Worm (Caenorhabditis elegans): ENCODE measurements around the gene ctr-9.

Gene ctr-9

DNA sequence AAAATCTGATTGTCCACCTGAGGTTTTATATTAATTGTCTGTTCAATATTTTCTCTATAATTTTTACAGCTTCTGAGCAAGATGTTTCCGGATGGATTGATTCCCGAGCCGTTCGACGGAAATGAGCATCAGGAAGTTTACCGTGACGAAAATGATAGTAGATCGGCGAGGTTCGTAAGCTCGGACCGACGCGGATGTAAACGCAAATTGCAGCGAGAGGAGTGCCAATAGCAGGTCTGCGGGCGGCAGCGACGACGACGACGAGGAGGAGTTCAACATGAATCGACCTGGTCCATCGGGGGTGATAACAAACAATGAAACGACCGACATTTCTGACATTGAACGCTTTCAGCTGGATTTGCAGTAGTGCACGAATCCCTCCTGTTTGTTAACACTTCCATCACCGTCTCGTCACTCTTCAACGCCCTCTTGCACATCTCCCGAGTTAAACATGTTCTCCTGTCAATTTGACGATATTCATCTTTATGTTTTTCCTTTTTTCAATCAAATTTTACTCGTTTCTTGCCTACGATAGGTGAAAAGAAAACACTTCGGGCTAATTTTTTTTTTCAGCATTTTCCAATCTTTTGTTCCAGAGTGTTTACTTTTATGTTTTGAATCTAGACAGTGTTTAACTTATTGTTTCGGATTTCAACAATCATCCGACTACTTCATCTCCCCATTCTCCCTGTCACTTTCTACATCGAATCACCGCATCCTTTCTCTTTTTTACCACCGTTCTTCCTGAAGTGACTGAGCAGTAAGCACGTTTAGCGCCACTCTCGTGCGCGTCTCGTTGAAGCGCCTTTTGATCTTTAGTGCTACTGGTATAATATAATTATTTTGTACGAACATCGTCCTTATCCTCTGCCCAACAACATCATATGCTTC is 29.1 kb upstream of the ctr-9 start:
- TF ChIP-seq zag-1 (tag; optimal IDR thresholded peaks at IDR 0.05) (no peak), R02D3.7 (tag; optimal IDR thresholded peaks at IDR 0.05) (peak; percentile 14), nhr-28 (tag; optimal IDR thresholded peaks at IDR 0.05) (no peak), snpc-4 (tag; optimal IDR thresholded peaks at IDR 0.05) (no peak)

DNA sequence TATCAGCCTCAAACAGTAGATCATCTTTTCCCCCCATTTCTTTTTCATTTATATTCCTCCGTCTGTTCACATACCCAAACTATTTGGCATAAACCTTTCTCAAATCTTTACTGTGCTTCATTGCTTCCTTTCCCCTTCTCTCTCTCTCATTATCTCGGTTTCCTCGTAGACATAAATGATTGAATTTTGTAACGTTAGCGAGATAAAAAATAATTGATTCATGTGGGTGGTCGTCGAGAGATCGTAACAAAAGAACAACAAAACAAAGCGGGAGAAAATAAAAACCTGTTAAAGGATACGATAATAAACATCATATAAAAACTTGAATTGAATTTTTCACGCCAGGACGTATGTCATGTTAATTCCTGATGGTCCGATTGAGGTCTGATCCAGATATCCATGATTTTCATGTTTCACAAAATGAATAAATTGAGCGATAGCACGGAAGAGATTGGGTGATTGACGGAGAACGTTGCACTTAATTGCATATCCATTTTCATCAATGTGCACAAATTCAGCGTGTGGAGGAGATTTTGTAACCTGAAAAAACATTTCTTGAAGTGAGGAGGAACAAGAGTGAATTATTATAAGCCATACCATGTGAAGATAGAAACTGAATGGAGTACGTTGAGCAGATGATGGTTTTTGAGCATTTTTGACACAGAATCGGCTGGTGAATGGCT is 28.3 kb upstream of the ctr-9 start:
- no peak for TF ChIP-seq egl-27 (tag; optimal IDR thresholded peaks at IDR 0.05)
- TF ChIP-seq zag-1 (tag; optimal IDR thresholded peaks at IDR 0.05), result no peak
- no peak for TF ChIP-seq ZK546.5 (tag; optimal IDR thresholded peaks at IDR 0.05)
- no peak for TF ChIP-seq unc-62 (GFP tag; optimal IDR thresholded peaks at IDR 0.05)
- peak; percentile 17 for TF ChIP-seq nhr-23 (tag; optimal IDR thresholded peaks at IDR 0.05)

DNA sequence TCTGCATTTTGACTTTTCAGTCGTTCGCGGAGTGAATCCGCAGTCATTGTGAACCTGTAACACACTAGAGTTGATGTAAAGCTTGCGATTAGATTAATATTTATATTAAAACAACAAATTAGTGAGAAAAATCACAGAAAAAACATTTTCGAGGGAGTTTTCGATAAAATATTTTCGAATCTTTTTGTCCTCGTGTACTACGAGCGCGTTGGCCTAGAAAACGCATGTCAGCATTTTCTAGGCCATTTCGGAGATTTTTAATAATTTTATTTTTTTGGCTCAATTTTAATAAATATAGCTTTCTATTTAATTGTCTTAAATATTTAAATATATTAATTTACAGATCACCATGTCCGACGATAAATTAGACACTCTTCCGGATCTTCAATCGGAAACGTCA is 25.8 kb upstream of the ctr-9 start, which contains the start of gene B0464.9:
B0464.9 (plus strand) TSS at position 344 of the 400 bp plus-strand sequence.
- peak; percentile 64 for TF ChIP-seq pha-4 (tag; optimal IDR thresholded peaks at IDR 0.05)
- TF ChIP-seq nhr-43 (tag; optimal IDR thresholded peaks at IDR 0.05; ENCODE audit: poor library complexity, severe bottlenecking), result peak; percentile 77
- TF ChIP-seq jun-1 (tag; optimal IDR thresholded peaks at IDR 0.05), result no peak
- TF ChIP-seq lin-15B (tag; optimal IDR thresholded peaks at IDR 0.05), result peak; percentile 79
- TF ChIP-seq fos-1 (tag; optimal IDR thresholded peaks at IDR 0.05), result no peak
- no peak for TF ChIP-seq ztf-4 (tag; optimal IDR thresholded peaks at IDR 0.05)
- TF ChIP-seq tbx-2 (tag; optimal IDR thresholded peaks at IDR 0.05), result no peak
- peak; percentile 35 for TF ChIP-seq nfya-1 (tag; optimal IDR thresholded peaks at IDR 0.05; ENCODE audit: insufficient read depth)
- peak; percentile 42 for TF ChIP-seq pqm-1 (tag; optimal IDR thresholded peaks at IDR 0.05)
- peak; percentile 66 for TF ChIP-seq nhr-23 (tag; optimal IDR thresholded peaks at IDR 0.05)
- no peak for TF ChIP-seq unc-39 (tag; optimal IDR thresholded peaks at IDR 0.05)
- peak; percentile 10 for TF ChIP-seq elt-2 (tag; optimal IDR thresholded peaks at IDR 0.05)
- TF ChIP-seq nhr-12 (tag; optimal IDR thresholded peaks at IDR 0.05), result no peak
- peak; percentile 8 for TF ChIP-seq hmg-11 (tag; optimal IDR thresholded peaks at IDR 0.05)
- peak; percentile 21 for TF ChIP-seq lsy-12 (tag; optimal IDR thresholded peaks at IDR 0.05)
- no peak for TF ChIP-seq aly-2 (tag; optimal IDR thresholded peaks at IDR 0.05)

DNA sequence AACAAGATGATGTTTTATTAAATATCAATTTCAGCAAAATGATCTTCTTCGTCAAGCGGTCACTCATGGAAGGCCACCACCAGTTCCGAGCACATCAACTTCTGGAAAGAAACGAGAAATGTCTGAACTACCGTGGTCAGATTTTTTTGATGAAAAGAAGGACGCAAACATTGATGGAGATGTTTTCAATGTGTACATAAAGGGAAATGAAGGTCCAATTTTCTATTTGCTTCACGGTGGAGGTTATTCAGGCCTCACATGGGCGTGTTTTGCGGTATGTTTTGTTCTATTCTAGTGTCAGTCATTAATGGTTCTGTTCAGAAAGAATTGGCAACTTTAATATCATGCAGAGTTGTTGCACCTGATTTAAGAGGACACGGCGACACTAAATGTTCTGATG is 25.3 kb upstream of the ctr-9 start, which contains the start of gene B0464.6:
B0464.6 (minus strand) TSS at position 101 of the 400 bp plus-strand sequence.
- TF ChIP-seq lin-39 (tag; optimal IDR thresholded peaks at IDR 0.05) (no peak), mdl-1 (tag; optimal IDR thresholded peaks at IDR 0.05) (no peak), elt-2 (tag; optimal IDR thresholded peaks at IDR 0.05) (no peak), sea-2 (GFP tag; optimal IDR thresholded peaks at IDR 0.05) (no peak), jun-1 (tag; optimal IDR thresholded peaks at IDR 0.05) (no peak), ceh-28 (tag; optimal IDR thresholded peaks at IDR 0.05) (no peak), unc-39 (tag; optimal IDR thresholded peaks at IDR 0.05) (no peak), lin-15B (tag; optimal IDR thresholded peaks at IDR 0.05) (no peak), zag-1 (tag; optimal IDR thresholded peaks at IDR 0.05) (no peak), hmg-11 (tag; optimal IDR thresholded peaks at IDR 0.05) (no peak), nfya-1 (tag; optimal IDR thresholded peaks at IDR 0.05; ENCODE audit: insufficient read depth) (no peak), nhr-237 (tag; optimal IDR thresholded peaks at IDR 0.05) (no peak), ama-1 (optimal IDR thresholded peaks at IDR 0.05) (no peak), ZK546.5 (tag; optimal IDR thresholded peaks at IDR 0.05) (no peak), fkh-2 (tag; optimal IDR thresholded peaks at IDR 0.05) (no peak), aly-2 (tag; optimal IDR thresholded peaks at IDR 0.05) (no peak)

DNA sequence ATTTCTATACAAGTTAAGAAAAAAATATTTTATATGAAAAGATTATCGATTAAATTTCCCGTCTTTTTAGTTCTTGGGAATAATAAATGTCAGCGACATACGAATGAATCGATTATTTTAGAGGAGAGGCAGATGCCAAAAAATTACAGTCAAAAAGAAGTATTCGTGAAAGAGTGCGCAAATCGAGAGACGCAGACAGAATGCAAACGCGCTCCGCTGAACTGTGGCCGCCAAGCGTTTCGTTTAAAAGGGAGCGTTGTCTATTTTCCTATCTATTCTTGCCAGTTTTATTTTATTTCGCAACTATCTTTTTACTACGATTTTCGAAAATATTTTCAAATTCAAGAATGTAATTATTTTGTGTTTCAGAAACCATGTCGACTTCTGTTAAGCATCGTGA is 24.1 kb upstream of the ctr-9 start, which contains the start of gene baf-1:
baf-1 (plus strand) TSS at position 370 of the 400 bp plus-strand sequence.
- no peak for TF ChIP-seq tbx-2 (tag; optimal IDR thresholded peaks at IDR 0.05)
- TF ChIP-seq unc-62 (GFP tag; optimal IDR thresholded peaks at IDR 0.05), result no peak
- TF ChIP-seq lin-15B (tag; optimal IDR thresholded peaks at IDR 0.05), result peak; percentile 78
- no peak for TF ChIP-seq egl-27 (tag; optimal IDR thresholded peaks at IDR 0.05)
- peak; percentile 50 for TF ChIP-seq elt-2 (tag; optimal IDR thresholded peaks at IDR 0.05)
- TF ChIP-seq ceh-28 (tag; optimal IDR thresholded peaks at IDR 0.05), result peak; percentile 51
- TF ChIP-seq nhr-23 (tag; optimal IDR thresholded peaks at IDR 0.05), result peak; percentile 68
- peak; percentile 23 for TF ChIP-seq R02D3.7 (tag; optimal IDR thresholded peaks at IDR 0.05)
- peak; percentile 13 for TF ChIP-seq lin-39 (tag; optimal IDR thresholded peaks at IDR 0.05)
- TF ChIP-seq jun-1 (tag; optimal IDR thresholded peaks at IDR 0.05), result peak; percentile 27
- TF ChIP-seq ama-1 (optimal IDR thresholded peaks at IDR 0.05), result peak; percentile 12
- TF ChIP-seq pqm-1 (tag; optimal IDR thresholded peaks at IDR 0.05), result peak; percentile 16
- peak; percentile 84 for TF ChIP-seq pha-4 (tag; optimal IDR thresholded peaks at IDR 0.05)
- peak; percentile 70 for TF ChIP-seq nfya-1 (tag; optimal IDR thresholded peaks at IDR 0.05; ENCODE audit: insufficient read depth)
- TF ChIP-seq fkh-10 (GFP tag; optimal IDR thresholded peaks at IDR 0.05), result no peak
- peak; percentile 51 for TF ChIP-seq snpc-4 (tag; optimal IDR thresholded peaks at IDR 0.05)
- TF ChIP-seq nhr-43 (tag; optimal IDR thresholded peaks at IDR 0.05; ENCODE audit: poor library complexity, severe bottlenecking), result peak; percentile 49
- TF ChIP-seq nhr-25 (tag; optimal IDR thresholded peaks at IDR 0.05), result peak; percentile 74
- peak; percentile 27 for TF ChIP-seq hmg-11 (tag; optimal IDR thresholded peaks at IDR 0.05)
- TF ChIP-seq nhr-67 (tag; optimal IDR thresholded peaks at IDR 0.05), result no peak
- peak; percentile 30 for TF ChIP-seq skn-1 (tag; optimal IDR thresholded peaks at IDR 0.05)

All from whole organism, L3 larva.